Worm (Caenorhabditis elegans) whole organism, early embryonic: Measurements from ENCODE around the gene gyg-1.

Source experiments
- B0310.2 ChIP-seq: sonication (generic microtip); optimal IDR thresholded peaks from 2 replicates; lab custom pipeline; 2016; ENCODE audit warnings: mild to moderate bottlenecking, missing genetic modification characterization, missing compliant biosample characterization
- F13C5.2 ChIP-seq: sonication (generic microtip); optimal IDR thresholded peaks from 2 replicates; lab custom pipeline; 2017; ENCODE audit warnings: mild to moderate bottlenecking, missing genetic modification characterization, inconsistent platforms, missing compliant biosample characterization
- aly-1 ChIP-seq: sonication (generic microtip); optimal IDR thresholded peaks from 2 replicates; lab custom pipeline; 2016; ENCODE audit warnings: missing genetic modification characterization, missing compliant biosample characterization
- ama-1 ChIP-seq: fragments of 150-350 bp; optimal IDR thresholded peaks from 2 replicates; lab custom pipeline; 2014
- ceh-13 ChIP-seq: fragments of 200-800 bp; sonication (Bioruptor generic); optimal IDR thresholded peaks from 2 replicates; lab custom pipeline; 2018; ENCODE audit warnings: mild to moderate bottlenecking, missing genetic modification characterization, missing compliant biosample characterization
- ceh-36 ChIP-seq: sonication (generic microtip); optimal IDR thresholded peaks from 2 replicates; lab custom pipeline; 2016; ENCODE audit warnings: missing genetic modification characterization, inconsistent platforms, missing compliant biosample characterization
- ets-7 ChIP-seq: sonication (generic microtip); optimal IDR thresholded peaks from 2 replicates; lab custom pipeline; 2016; ENCODE audit warnings: missing genotype, missing genetic modification characterization, missing compliant biosample characterization
- flt-1 ChIP-seq: fragments of 200-800 bp; sonication (Bioruptor generic); IDR thresholded peaks from 2 replicates; pipeline ENCODE4 v1.3.6; 2022; ENCODE audit warnings: missing genetic modification characterization, missing compliant biosample characterization
- hmbx-1 ChIP-seq: sonication (generic microtip); optimal IDR thresholded peaks from 2 replicates; lab custom pipeline; 2016; ENCODE audit warnings: mild to moderate bottlenecking, missing genetic modification characterization, missing compliant biosample characterization
- hmg-4 ChIP-seq: fragments of 200-800 bp; sonication (Bioruptor generic); optimal IDR thresholded peaks from 2 replicates; lab custom pipeline; 2018; ENCODE audit warnings: mild to moderate bottlenecking, missing genetic modification characterization, missing compliant biosample characterization
- hnd-1 ChIP-seq: sonication (generic microtip); optimal IDR thresholded peaks from 2 replicates; lab custom pipeline; 2016; ENCODE audit warnings: missing genetic modification characterization, missing compliant biosample characterization
- pes-1 ChIP-seq: fragments of 200-800 bp; sonication (Bioruptor generic); IDR thresholded peaks from 2 replicates; pipeline ENCODE4 v1.3.6; 2022; ENCODE audit warnings: missing genetic modification reagents, missing genetic modification characterization, missing compliant biosample characterization
- scrt-1 ChIP-seq: fragments of 200-800 bp; sonication (Bioruptor generic); IDR thresholded peaks from 2 replicates; pipeline ENCODE4 v1.3.6; 2022; ENCODE audit warnings: missing genetic modification characterization, missing compliant biosample characterization
- sea-1 ChIP-seq: fragments of 200-800 bp; sonication (Bioruptor generic); conservative IDR thresholded peaks from 2 replicates; pipeline ENCODE4 v1.3.6; 2022; ENCODE audit warnings: missing genetic modification characterization, missing compliant biosample characterization
- tbx-11 ChIP-seq: fragments of 200-800 bp; sonication (Bioruptor generic); IDR thresholded peaks from 2 replicates; pipeline ENCODE4 v1.3.6; 2022; ENCODE audit warnings: missing genetic modification characterization, missing compliant biosample characterization
- tbx-37 ChIP-seq: fragments of 200-800 bp; sonication (Bioruptor generic); conservative IDR thresholded peaks from 2 replicates; pipeline ENCODE4 v1.3.6; 2022; ENCODE audit warnings: missing genetic modification reagents, missing genetic modification characterization, missing compliant biosample characterization
- tra-4 ChIP-seq: sonication (generic microtip); optimal IDR thresholded peaks from 2 replicates; lab custom pipeline; 2017; ENCODE audit warnings: missing genetic modification characterization, missing compliant biosample characterization

gyg-1 gene

ce11 chrX:3540861-3541260 lies 3.4 kb downstream of the gyg-1 start:
- TF ChIP-seq F13C5.2 (tag; lab: Kevin White, UChicago): no peak
- no peak for TF ChIP-seq ets-7 (tag; lab: Kevin White, UChicago)
- no peak for TF ChIP-seq ama-1 (lab: Kevin White, UChicago)
- TF ChIP-seq tra-4 (tag; lab: Kevin White, UChicago): no peak
- TF ChIP-seq sea-1 (GFP tag; lab: Robert Waterston, UW): no peak
- TF ChIP-seq tbx-37 (GFP tag; lab: Robert Waterston, UW): no peak
- TF ChIP-seq ceh-13 (GFP tag; lab: Kevin White, UChicago): no peak
- TF ChIP-seq aly-1: no peak

- TF ChIP-seq pes-1 (GFP tag; lab: Robert Waterston, UW): no peak
- no peak for TF ChIP-seq ama-1 (lab: Kevin White, UChicago)
Observed at ce11 chrX:3542242-3542641, 4.8 kb downstream of the gyg-1 start, which contains the start of gene rgs-7. Gene rgs-7 (plus strand): TSS chrX:3542542.

ce11 chrX:3547097-3547496 lies 9.7 kb downstream of the gyg-1 start:
- no peak for TF ChIP-seq hnd-1 (tag; lab: Kevin White, UChicago)
- TF ChIP-seq tbx-11 (GFP tag; lab: Robert Waterston, UW): no peak
- TF ChIP-seq hmbx-1 (tag; lab: Kevin White, UChicago): no peak
- no peak for TF ChIP-seq hmg-4 (GFP tag; lab: Kevin White, UChicago)
- TF ChIP-seq flt-1 (GFP tag; lab: Robert Waterston, UW): no peak
- TF ChIP-seq aly-1: no peak
- no peak for TF ChIP-seq ceh-13 (GFP tag; lab: Kevin White, UChicago)
- no peak for TF ChIP-seq ceh-36 (tag; lab: Kevin White, UChicago)
- no peak for TF ChIP-seq ama-1 (lab: Kevin White, UChicago)
- no peak for TF ChIP-seq F13C5.2 (tag; lab: Kevin White, UChicago)
- no peak for TF ChIP-seq ets-7 (tag; lab: Kevin White, UChicago)
- TF ChIP-seq tra-4 (tag; lab: Kevin White, UChicago): no peak
- no peak for TF ChIP-seq scrt-1 (GFP tag; lab: Robert Waterston, UW)
- TF ChIP-seq pes-1 (GFP tag; lab: Robert Waterston, UW): no peak
- TF ChIP-seq B0310.2: no peak
- no peak for TF ChIP-seq tbx-37 (GFP tag; lab: Robert Waterston, UW)
- TF ChIP-seq sea-1 (GFP tag; lab: Robert Waterston, UW): no peak

- TF ChIP-seq hmbx-1 (tag; lab: Kevin White, UChicago): no peak
- no peak for TF ChIP-seq ceh-36 (tag; lab: Kevin White, UChicago)
- no peak for TF ChIP-seq tbx-11 (GFP tag; lab: Robert Waterston, UW)
- TF ChIP-seq pes-1 (GFP tag; lab: Robert Waterston, UW): no peak
- no peak for TF ChIP-seq ama-1 (lab: Kevin White, UChicago)
- TF ChIP-seq tbx-37 (GFP tag; lab: Robert Waterston, UW): no peak
- no peak for TF ChIP-seq hmg-4 (GFP tag; lab: Kevin White, UChicago)
- TF ChIP-seq flt-1 (GFP tag; lab: Robert Waterston, UW): no peak
- no peak for TF ChIP-seq tra-4 (tag; lab: Kevin White, UChicago)
- TF ChIP-seq hnd-1 (tag; lab: Kevin White, UChicago): no peak
Observed at ce11 chrX:3547828-3548227, 10.4 kb downstream of the gyg-1 start.

- TF ChIP-seq scrt-1 (GFP tag; lab: Robert Waterston, UW): no peak
- TF ChIP-seq tra-4 (tag; lab: Kevin White, UChicago): no peak
- TF ChIP-seq hnd-1 (tag; lab: Kevin White, UChicago): no peak
- no peak for TF ChIP-seq hmbx-1 (tag; lab: Kevin White, UChicago)
- no peak for TF ChIP-seq F13C5.2 (tag; lab: Kevin White, UChicago)
Observed at ce11 chrX:3548716-3549115, 11.3 kb downstream of the gyg-1 start.

- no peak for TF ChIP-seq pes-1 (GFP tag; lab: Robert Waterston, UW)
- no peak for TF ChIP-seq ama-1 (lab: Kevin White, UChicago)
- no peak for TF ChIP-seq flt-1 (GFP tag; lab: Robert Waterston, UW)
- TF ChIP-seq F13C5.2 (tag; lab: Kevin White, UChicago): no peak
- TF ChIP-seq aly-1: no peak
- no peak for TF ChIP-seq hmg-4 (GFP tag; lab: Kevin White, UChicago)
Observed at ce11 chrX:3551173-3551572, 13.7 kb downstream of the gyg-1 start.

ce11 chrX:3552948-3553347 lies 15.5 kb downstream of the gyg-1 start:
- no peak for TF ChIP-seq F13C5.2 (tag; lab: Kevin White, UChicago)

ce11 chrX:3553687-3554086 lies 16.3 kb downstream of the gyg-1 start:
- TF ChIP-seq ets-7 (tag; lab: Kevin White, UChicago) (no peak), tbx-37 (GFP tag; lab: Robert Waterston, UW) (no peak), ama-1 (lab: Kevin White, UChicago) (no peak), hmbx-1 (tag; lab: Kevin White, UChicago) (no peak), flt-1 (GFP tag; lab: Robert Waterston, UW) (no peak), hnd-1 (tag; lab: Kevin White, UChicago) (no peak), sea-1 (GFP tag; lab: Robert Waterston, UW) (no peak), tbx-11 (GFP tag; lab: Robert Waterston, UW) (no peak), tra-4 (tag; lab: Kevin White, UChicago) (no peak), aly-1 (no peak)
